Fruit fly (Drosophila melanogaster) whole organism, embryonic: Measurements from ENCODE around the gene nol.

Experiments used
- Ada2b ChIP-seq: fragments of 200-800 bp; sonication (Bioruptor generic); IDR thresholded peaks from 2 replicates; pipeline ENCODE4 v1.3.6; 2022; ENCODE audit warnings: missing biosample characterization, missing genetic modification characterization
- Adf1 ChIP-seq: fragments of 200-800 bp; sonication (Bioruptor generic); IDR thresholded peaks from 2 replicates; pipeline ENCODE4 v1.3.6; 2022; ENCODE audit warnings: missing biosample characterization, missing genetic modification characterization
- Antp ChIP-seq: fragments of 200-800 bp; sonication (Bioruptor generic); optimal IDR thresholded peaks from 3 replicates; lab custom pipeline; 2016; ENCODE audit warnings: missing biosample characterization, missing genetic modification characterization
- BEAF-32 ChIP-seq: fragments of 200-800 bp; sonication (Bioruptor generic); optimal IDR thresholded peaks from 3 replicates; lab custom pipeline; 2017; ENCODE audit warnings: missing biosample characterization, missing genetic modification characterization, mild to moderate bottlenecking, moderate library complexity, missing genetic modification reagents
- Blimp-1 ChIP-seq: fragments of 200-800 bp; sonication (Bioruptor generic); optimal IDR thresholded peaks from 3 replicates; lab custom pipeline; 2018; ENCODE audit warnings: missing biosample characterization, missing genetic modification characterization, mild to moderate bottlenecking, moderate library complexity, missing genetic modification reagents
- Bteb2 ChIP-seq: fragments of 200-800 bp; sonication (Bioruptor generic); optimal IDR thresholded peaks from 2 replicates; lab custom pipeline; 2016; ENCODE audit warnings: missing biosample characterization, missing genetic modification characterization
- CG10209 ChIP-seq: fragments of 200-800 bp; sonication (Bioruptor generic); optimal IDR thresholded peaks from 3 replicates; lab custom pipeline; 2017; ENCODE audit warnings: missing biosample characterization, mild to moderate bottlenecking, missing genetic modification characterization, missing genetic modification reagents
- CG11398 ChIP-seq: fragments of 200-800 bp; sonication (Bioruptor generic); optimal IDR thresholded peaks from 2 replicates; lab custom pipeline; 2016; ENCODE audit warnings: missing biosample characterization, missing genetic modification characterization
- CG12769 ChIP-seq: fragments of 200-800 bp; sonication (Bioruptor generic); optimal IDR thresholded peaks from 2 replicates; lab custom pipeline; 2019; ENCODE audit warnings: missing biosample characterization, mild to moderate bottlenecking, missing genetic modification characterization, moderate library complexity
- CG14441 ChIP-seq: fragments of 200-800 bp; sonication (Bioruptor generic); IDR thresholded peaks from 2 replicates; pipeline ENCODE4 v1.3.6; 2022; ENCODE audit warnings: missing biosample characterization, missing genetic modification characterization
- CG16863 ChIP-seq: fragments of 200-800 bp; sonication (Bioruptor generic); optimal IDR thresholded peaks from 3 replicates; lab custom pipeline; 2016; ENCODE audit warnings: missing biosample characterization, missing genetic modification characterization
- CG18476 ChIP-seq: fragments of 200-800 bp; sonication (Bioruptor generic); optimal IDR thresholded peaks from 2 replicates; lab custom pipeline; 2016; ENCODE audit warnings: missing biosample characterization, mild to moderate bottlenecking, missing genetic modification characterization
- CG2678 ChIP-seq: fragments of 200-800 bp; sonication (Bioruptor generic); optimal IDR thresholded peaks from 3 replicates; lab custom pipeline; 2019; ENCODE audit warnings: missing biosample characterization, mild to moderate bottlenecking, missing genetic modification characterization, moderate library complexity
- CG3281 ChIP-seq: fragments of 200-800 bp; sonication (Bioruptor generic); optimal IDR thresholded peaks from 3 replicates; lab custom pipeline; 2017; ENCODE audit warnings: missing biosample characterization, mild to moderate bottlenecking, missing genetic modification characterization
- CG4424 ChIP-seq: fragments of 200-800 bp; sonication (Bioruptor generic); optimal IDR thresholded peaks from 3 replicates; lab custom pipeline; 2016; ENCODE audit warnings: missing biosample characterization, missing genetic modification characterization
- CG5245 ChIP-seq: fragments of 200-800 bp; sonication (Bioruptor generic); optimal IDR thresholded peaks from 3 replicates; lab custom pipeline; 2016; ENCODE audit warnings: missing biosample characterization, missing genetic modification characterization
- CG6683 ChIP-seq: fragments of 200-800 bp; sonication (Bioruptor generic); optimal IDR thresholded peaks from 2 replicates; lab custom pipeline; 2017; ENCODE audit warnings: missing biosample characterization, mild to moderate bottlenecking, missing genetic modification characterization, missing genetic modification reagents
- CG7786 ChIP-seq: fragments of 200-800 bp; sonication (Bioruptor generic); optimal IDR thresholded peaks from 2 replicates; lab custom pipeline; 2016; ENCODE audit warnings: missing biosample characterization, missing genetic modification characterization
- CG7963 ChIP-seq: fragments of 200-800 bp; sonication (Bioruptor generic); IDR thresholded peaks from 3 replicates; pipeline ENCODE4 v1.3.6; 2022; ENCODE audit warnings: missing biosample characterization, missing genetic modification characterization; ENCODE audit not compliant: partially characterized antibody
- CG9797 ChIP-seq: fragments of 200-800 bp; sonication (Bioruptor generic); optimal IDR thresholded peaks from 3 replicates; lab custom pipeline; 2018; ENCODE audit warnings: missing biosample characterization, mild to moderate bottlenecking, missing genetic modification characterization
- Dip2 ChIP-seq: fragments of 200-800 bp; sonication (Bioruptor generic); IDR thresholded peaks from 2 replicates; pipeline ENCODE4 v1.3.6; 2022; ENCODE audit warnings: missing biosample characterization, missing genetic modification characterization
- E2f1 ChIP-seq: fragments of 200-800 bp; sonication (Bioruptor generic); IDR thresholded peaks from 2 replicates; pipeline ENCODE4 v1.3.6; 2022; ENCODE audit warnings: missing biosample characterization, missing genetic modification characterization
- HmgZ ChIP-seq: fragments of 200-800 bp; sonication (Bioruptor generic); optimal IDR thresholded peaks from 2 replicates; lab custom pipeline; 2018; ENCODE audit warnings: missing biosample characterization, mild to moderate bottlenecking, missing genetic modification characterization
- Kr ChIP-seq: fragments of 200-800 bp; sonication (Bioruptor generic); optimal IDR thresholded peaks from 2 replicates; lab custom pipeline; 2017; ENCODE audit warnings: missing biosample characterization, mild to moderate bottlenecking, missing genetic modification characterization
- Lhr ChIP-seq: fragments of 200-800 bp; sonication (Bioruptor generic); optimal IDR thresholded peaks from 3 replicates; lab custom pipeline; 2017; ENCODE audit warnings: mild to moderate bottlenecking, missing biosample characterization, missing genetic modification reagents, missing genetic modification characterization
- Myb ChIP-seq: fragments of 200-800 bp; sonication (Bioruptor generic); optimal IDR thresholded peaks from 2 replicates; lab custom pipeline; 2016; ENCODE audit warnings: missing biosample characterization, missing genetic modification characterization
- NC2β ChIP-seq: fragments of 200-800 bp; sonication (Bioruptor generic); optimal IDR thresholded peaks from 2 replicates; lab custom pipeline; 2016; ENCODE audit warnings: missing biosample characterization, missing genetic modification characterization
- Nf-YC ChIP-seq: fragments of 200-800 bp; optimal IDR thresholded peaks from 3 replicates; lab custom pipeline; 2019; ENCODE audit warnings: missing biosample characterization, mild to moderate bottlenecking, missing genetic modification characterization, moderate library complexity
- Oaz ChIP-seq: fragments of 200-800 bp; sonication (Bioruptor generic); IDR thresholded peaks from 2 replicates; pipeline ENCODE4 v1.3.6; 2022; ENCODE audit warnings: missing biosample characterization, missing genetic modification characterization
- Opbp ChIP-seq: fragments of 200-800 bp; sonication (Bioruptor generic); IDR thresholded peaks from 3 replicates; pipeline ENCODE4 v1.3.6; 2022; ENCODE audit warnings: missing biosample characterization, missing genetic modification characterization; ENCODE audit not compliant: partially characterized antibody
- Six4 ChIP-seq: fragments of 200-800 bp; sonication (Bioruptor generic); optimal IDR thresholded peaks from 2 replicates; lab custom pipeline; 2016; ENCODE audit warnings: missing biosample characterization, missing genetic modification characterization
- Trl ChIP-seq, 3 experiments: fragments of >200 bp in 2 of 3; fragments of 200-800 bp in 1 of 3; sonication (Bioruptor generic) in 1 of 3; optimal IDR thresholded peaks; 2 replicates in 1 of 3; 3 replicates in 2 of 3; lab custom pipeline; 2016 to 2017; ENCODE audit warnings: missing biosample characterization in 1 of 3, missing genetic modification characterization in 1 of 3
- Xbp1 ChIP-seq: fragments of 200-800 bp; sonication (Bioruptor generic); optimal IDR thresholded peaks from 3 replicates; lab custom pipeline; 2016; ENCODE audit warnings: missing biosample characterization, mild to moderate bottlenecking, missing genetic modification characterization
- ab ChIP-seq: fragments of 200-800 bp; sonication (Bioruptor generic); optimal IDR thresholded peaks from 2 replicates; lab custom pipeline; 2016; ENCODE audit warnings: missing biosample characterization, missing genetic modification characterization
- amos ChIP-seq: fragments of 200-800 bp; sonication (Bioruptor generic); IDR thresholded peaks from 2 replicates; pipeline ENCODE4 v1.3.6; 2022; ENCODE audit warnings: missing biosample characterization, missing genetic modification characterization; ENCODE audit not compliant: partially characterized antibody
- ash1 ChIP-seq: fragments of 200-800 bp; sonication (Bioruptor generic); optimal IDR thresholded peaks from 2 replicates; lab custom pipeline; 2018; ENCODE audit warnings: missing biosample characterization, mild to moderate bottlenecking, missing genetic modification characterization
- az2 ChIP-seq: fragments of 200-800 bp; sonication (Bioruptor generic); optimal IDR thresholded peaks from 3 replicates; lab custom pipeline; 2016; ENCODE audit warnings: missing biosample characterization, missing genetic modification characterization
- chinmo ChIP-seq: fragments of 200-800 bp; sonication (Bioruptor generic); IDR thresholded peaks from 4 replicates; pipeline ENCODE4 v1.3.6; 2022; ENCODE audit warnings: missing biosample characterization, missing genetic modification characterization; ENCODE audit not compliant: partially characterized antibody
- da ChIP-seq: fragments of 200-800 bp; sonication (Bioruptor generic); optimal IDR thresholded peaks from 2 replicates; lab custom pipeline; 2016; ENCODE audit warnings: missing biosample characterization, missing genetic modification characterization
- dpn ChIP-seq, 2 experiments: fragments of 200-800 bp; sonication (Bioruptor generic); optimal IDR thresholded peaks; 3 replicates each; lab custom pipeline; 2016; ENCODE audit warnings: missing biosample characterization in 2 of 2, missing genetic modification characterization in 2 of 2
- dysf ChIP-seq: fragments of 200-800 bp; sonication (Bioruptor generic); IDR thresholded peaks from 3 replicates; pipeline ENCODE4 v1.3.6; 2022; ENCODE audit warnings: missing biosample characterization, missing genetic modification characterization
- fd3F ChIP-seq: fragments of 200-800 bp; sonication (Bioruptor generic); optimal IDR thresholded peaks from 2 replicates; lab custom pipeline; 2018; ENCODE audit warnings: missing biosample characterization, mild to moderate bottlenecking, missing genetic modification characterization, moderate library complexity
- gro ChIP-seq: fragments of 200-800 bp; sonication (Bioruptor generic); optimal IDR thresholded peaks from 2 replicates; lab custom pipeline; 2016; ENCODE audit warnings: missing biosample characterization, missing genetic modification characterization
- hb ChIP-seq: fragments of 200-800 bp; sonication (Bioruptor generic); IDR thresholded peaks from 3 replicates; pipeline ENCODE4 v1.3.6; 2022; ENCODE audit warnings: missing biosample characterization, missing genetic modification characterization; ENCODE audit not compliant: partially characterized antibody
- her ChIP-seq: fragments of 200-800 bp; sonication (Bioruptor generic); optimal IDR thresholded peaks from 2 replicates; lab custom pipeline; 2016; ENCODE audit warnings: missing biosample characterization, missing genetic modification characterization
- mirr ChIP-seq: fragments of 200-800 bp; sonication (Bioruptor generic); optimal IDR thresholded peaks from 3 replicates; lab custom pipeline; 2018; ENCODE audit warnings: missing biosample characterization, mild to moderate bottlenecking, missing genetic modification characterization
- peb ChIP-seq: fragments of 200-800 bp; sonication (Bioruptor generic); IDR thresholded peaks from 2 replicates; pipeline ENCODE4 v1.3.6; 2022; ENCODE audit warnings: missing biosample characterization, missing genetic modification characterization
- zfh1 ChIP-seq: fragments of 200-800 bp; sonication (Bioruptor generic); IDR thresholded peaks from 3 replicates; pipeline ENCODE4 v1.3.6; 2022; ENCODE audit warnings: missing biosample characterization, missing genetic modification characterization

nol gene

DNA sequence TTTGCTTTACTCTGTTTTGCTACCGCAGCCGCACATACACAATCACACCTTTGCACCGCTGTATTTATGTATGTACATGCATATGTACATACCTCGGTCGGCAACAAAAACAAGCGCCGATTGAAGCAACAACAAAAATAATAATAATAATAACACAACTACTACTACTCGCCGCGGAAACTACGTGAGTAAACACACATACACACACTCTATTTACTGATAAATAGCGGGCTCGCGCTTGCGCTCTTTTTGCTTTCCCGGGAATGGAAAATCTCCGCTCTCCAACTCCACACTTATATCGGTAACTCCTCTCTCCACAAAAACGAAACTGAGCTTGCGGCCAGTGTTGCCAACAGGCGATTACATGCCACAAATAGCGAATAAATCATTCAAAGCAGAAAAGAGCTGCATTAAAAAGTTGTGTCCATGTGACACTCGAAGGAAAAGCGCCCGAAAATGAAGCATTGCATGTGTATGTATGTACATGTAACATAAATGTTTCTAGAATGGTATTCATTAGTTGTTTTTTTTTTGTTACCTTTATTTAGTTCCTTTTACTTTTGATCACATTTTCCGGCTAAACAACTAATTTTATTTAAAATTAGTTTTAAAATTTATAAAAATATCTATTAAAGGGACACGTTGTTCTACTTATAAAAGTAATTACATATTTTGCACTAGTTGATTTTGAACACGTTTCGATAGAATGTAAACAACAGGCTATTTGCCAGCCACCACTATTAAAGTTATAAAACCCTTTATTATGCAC is 11.8 kb upstream of the nol start (continued):
- peak; percentile 94 for TF ChIP-seq HmgZ (tag; lab: Kevin White, UChicago)
- peak; percentile 26 for TF ChIP-seq CG9797 (GFP tag; lab: Kevin White, UChicago)
- peak; percentile 53; the same call in 1 of the 2 replicates for TF ChIP-seq CG14441 (GFP tag; lab: Robert Waterston, UW)
- peak; percentile 91 for TF ChIP-seq CG12769 (tag; lab: Kevin White, UChicago)
- no peak for TF ChIP-seq Oaz (GFP tag; lab: Robert Waterston, UW)
- peak; percentile 12 for TF ChIP-seq CG4424 (GFP tag; lab: Kevin White, UChicago)
- no peak; the same call in 1 of the 2 replicates for TF ChIP-seq amos
- TF ChIP-seq CG7786 (GFP tag; lab: Kevin White, UChicago) = peak; percentile 59
- TF ChIP-seq CG11398 (GFP tag; lab: Kevin White, UChicago) = peak; percentile 68
- peak; percentile 11 for TF ChIP-seq Xbp1 (GFP tag; lab: Kevin White, UChicago)
- peak; percentile 37 for TF ChIP-seq Myb (GFP tag; lab: Kevin White, UChicago)
- peak; percentile 24 for TF ChIP-seq Nf-YC
- TF ChIP-seq CG5245 (GFP tag; lab: Kevin White, UChicago) = peak; percentile 45
- no peak for TF ChIP-seq Six4 (GFP tag; lab: Kevin White, UChicago)
- peak; percentile 1 for TF ChIP-seq her (GFP tag; lab: Kevin White, UChicago)
- TF ChIP-seq CG18476 (GFP tag; lab: Kevin White, UChicago) = peak; percentile 46
- TF ChIP-seq BEAF-32 = no peak
- TF ChIP-seq CG7963 = no peak
- TF ChIP-seq Lhr (GFP tag; lab: Kevin White, UChicago) = peak; percentile 37
- peak; percentile 77 for TF ChIP-seq zfh1 (GFP tag; lab: Robert Waterston, UW)
- no peak for TF ChIP-seq hb (GFP tag; lab: Robert Waterston, UW)
- peak; percentile 96 for TF ChIP-seq mirr
- TF ChIP-seq fd3F (GFP tag; lab: Kevin White, UChicago) = peak; percentile 61
- TF ChIP-seq az2 (GFP tag; lab: Kevin White, UChicago) = peak; percentile 18
- peak; percentile 72 for TF ChIP-seq gro (GFP tag; lab: Kevin White, UChicago)
- TF ChIP-seq Adf1 = peak; percentile 77
- TF ChIP-seq Blimp-1 (GFP tag; lab: Kevin White, UChicago) = peak; percentile 55
- peak; percentile 81 for TF ChIP-seq CG10209 (GFP tag; lab: Kevin White, UChicago)
- peak; percentile 98 for TF ChIP-seq chinmo (GFP tag; lab: Robert Waterston, UW)
- TF ChIP-seq peb (GFP tag; lab: Robert Waterston, UW) = no peak
- peak; percentile 77 to 78 for TF ChIP-seq Trl (optimal IDR thresholded peaks at IDR 0.05; lab: Kevin White, UChicago)
- TF ChIP-seq Trl (GFP tag; optimal IDR thresholded peaks at IDR 0.05; lab: Kevin White, UChicago) = peak; percentile 59
- peak; percentile 81 for TF ChIP-seq NC2β (GFP tag; lab: Kevin White, UChicago)
- peak; percentile 54 for TF ChIP-seq CG16863
- no peak for TF ChIP-seq Ada2b
- peak; percentile 16 to 49 for TF ChIP-seq dpn (GFP tag; optimal IDR thresholded peaks at IDR 0.05; lab: Kevin White, UChicago)
- peak; percentile 74 for TF ChIP-seq CG3281 (GFP tag; lab: Kevin White, UChicago)
- TF ChIP-seq Kr = peak; percentile 83
- TF ChIP-seq dysf (GFP tag; lab: Robert Waterston, UW) = peak; percentile 27; the same call in 1 of the 3 replicates
- TF ChIP-seq Dip2 (GFP tag; lab: Robert Waterston, UW) = no peak
- TF ChIP-seq Bteb2 (GFP tag; lab: Kevin White, UChicago) = peak; percentile 41
- TF ChIP-seq CG6683 (GFP tag; lab: Kevin White, UChicago) = peak; percentile 77
- peak; percentile 35 for TF ChIP-seq Antp
- 0 out of 3 replicates have a peak, but pooled peaks have one; percentile 26 for TF ChIP-seq Opbp (GFP tag; lab: Robert Waterston, UW)
- TF ChIP-seq ash1 = peak; percentile 79
- no peak; the same call in 1 of the 2 replicates for TF ChIP-seq E2f1
- TF ChIP-seq da (GFP tag; lab: Kevin White, UChicago) = peak; percentile 6
- no peak for TF ChIP-seq ab (GFP tag; lab: Kevin White, UChicago)
- peak; percentile 84 for TF ChIP-seq CG2678 (tag; lab: Kevin White, UChicago)
